Fruit fly (Drosophila melanogaster) whole organism: ENCODE results near the gene CG12576.

Source experiments
- CG8478 ChIP-seq: fragments of >200 bp; optimal IDR thresholded peaks from 2 replicates; lab custom pipeline; 2018; ENCODE audit warnings: inconsistent platforms
- Dll ChIP-seq: fragments of >200 bp; optimal IDR thresholded peaks from 2 replicates; lab custom pipeline; 2017
- EcR ChIP-seq, 2 experiments: fragments of >200 bp; optimal IDR thresholded peaks; 2 replicates each; lab custom pipeline; 2017; ENCODE audit warnings: missing biosample characterization in 2 of 2, missing genetic modification characterization in 2 of 2, missing genetic modification reagents in 2 of 2
- pan ChIP-seq: fragments of >200 bp; optimal IDR thresholded peaks from 2 replicates; lab custom pipeline; 2017
- psq ChIP-seq: fragments of >200 bp; optimal IDR thresholded peaks from 2 replicates; lab custom pipeline; 2017
- usp ChIP-seq: fragments of >200 bp; optimal IDR thresholded peaks from 2 replicates; lab custom pipeline; 2017; ENCODE audit warnings: missing biosample characterization, missing genetic modification characterization, mixed read lengths

The CG12576 gene

DNA sequence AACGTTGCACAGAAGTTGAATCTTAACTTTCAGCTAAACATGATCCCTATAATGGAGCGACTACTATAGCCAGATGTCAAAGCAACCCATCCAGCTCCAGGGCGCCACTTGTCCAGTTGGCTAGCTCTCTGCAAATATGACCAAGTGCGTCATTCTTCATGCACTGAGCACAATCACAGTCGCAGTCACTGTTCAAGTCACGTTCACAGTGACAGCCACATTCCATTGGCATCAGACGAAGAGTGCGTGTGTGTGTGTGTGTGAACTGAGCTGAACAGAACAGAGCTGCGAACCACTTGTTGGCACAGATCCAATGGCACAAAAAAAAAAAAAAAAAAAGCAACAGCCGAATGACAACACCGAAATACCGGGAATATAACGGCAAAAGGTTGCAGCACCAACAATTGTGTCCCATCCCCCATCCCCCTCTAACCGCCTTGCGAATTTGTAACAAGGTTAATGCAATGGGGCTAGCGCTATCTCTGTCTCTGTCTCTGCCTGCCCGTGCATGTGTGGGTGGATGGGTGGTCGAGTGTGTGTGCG lies 20.9 kb downstream of the CG12576 start:
- TF ChIP-seq pan (lab: Kevin White, UChicago) = no peak
- no peak for TF ChIP-seq EcR (GFP tag; optimal IDR thresholded peaks at IDR 0.05; lab: Kevin White, UChicago)
- TF ChIP-seq CG8478 = no peak
- TF ChIP-seq Dll (lab: Kevin White, UChicago) = no peak
- no peak for TF ChIP-seq psq (lab: Kevin White, UChicago)
- TF ChIP-seq usp (GFP tag; lab: Kevin White, UChicago) = no peak

DNA sequence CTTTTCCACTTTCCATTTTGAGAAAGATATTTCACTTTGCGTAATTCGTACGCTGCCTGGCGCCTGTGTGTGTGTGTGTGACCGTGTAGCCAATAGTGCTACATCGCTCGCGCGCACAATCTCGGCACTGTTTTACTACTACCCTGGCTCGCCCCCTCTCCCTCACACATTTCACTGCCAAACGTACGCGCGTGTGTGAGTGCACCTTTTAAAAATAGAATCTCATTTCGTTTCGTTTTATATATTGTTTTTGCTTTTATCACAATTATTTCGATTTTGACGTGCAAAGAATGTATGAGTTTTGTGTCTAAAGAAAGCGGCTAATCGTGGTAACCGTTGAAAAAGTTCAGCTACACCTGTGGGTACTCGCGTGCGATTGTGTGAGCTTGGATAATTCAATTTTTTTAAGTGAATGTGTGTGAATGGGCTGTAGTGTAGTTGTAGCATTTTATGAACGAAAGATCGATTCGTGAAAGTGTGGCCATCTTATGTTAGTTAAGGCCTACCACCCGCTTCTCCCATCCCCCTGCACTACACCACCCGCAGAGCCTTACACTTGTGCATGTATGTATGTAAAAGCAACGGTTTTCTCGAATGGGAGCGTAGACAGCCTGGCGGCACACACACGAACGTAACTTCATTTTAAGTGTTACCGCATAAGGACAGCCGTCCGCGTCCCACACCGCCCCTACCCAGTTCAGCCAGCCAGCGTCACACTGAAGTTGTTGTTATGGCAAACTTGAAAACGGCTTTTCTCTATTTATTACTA lies 25.8 kb downstream of the CG12576 start:
- TF ChIP-seq usp (GFP tag; lab: Kevin White, UChicago) (no peak), CG8478 (no peak), Dll (lab: Kevin White, UChicago) (no peak), pan (lab: Kevin White, UChicago) (no peak), psq (lab: Kevin White, UChicago) (no peak)

DNA sequence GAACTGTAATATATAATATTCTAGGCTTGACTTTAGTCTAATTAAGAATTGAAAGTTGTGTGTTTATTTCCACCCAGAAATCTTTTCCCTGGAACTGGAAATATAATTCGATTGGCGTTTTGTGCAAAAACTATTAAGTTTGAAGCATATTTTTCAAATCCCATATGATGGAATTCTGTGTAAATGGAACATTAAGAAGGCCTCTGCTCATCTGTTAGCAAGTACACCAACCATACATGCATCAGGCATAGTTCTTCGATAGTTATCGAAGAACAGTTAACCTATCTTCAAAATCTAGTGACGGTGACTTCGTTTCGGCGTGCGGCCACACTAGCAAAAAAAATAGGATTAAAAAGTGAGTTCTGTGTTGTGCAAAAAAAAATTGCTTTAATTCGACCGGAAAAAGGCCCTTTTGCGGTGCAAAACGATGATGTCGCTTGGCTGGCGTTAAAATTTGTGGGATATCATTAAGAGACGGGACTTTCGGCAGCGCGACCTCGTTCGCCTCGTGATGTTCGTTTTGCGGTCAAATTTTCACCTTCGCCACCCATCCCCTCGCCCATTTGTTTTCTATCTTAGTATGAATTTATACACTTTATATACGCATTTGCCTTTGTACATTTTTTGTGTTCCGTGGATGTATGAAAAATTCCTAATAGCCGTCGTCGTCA lies 26.5 kb downstream of the CG12576 start, which contains the start of gene Usp2:
Gene Usp2, plus strand, starts transcription at position 295 of the 671 bp plus-strand sequence.
- TF ChIP-seq pan (lab: Kevin White, UChicago) = no peak
- TF ChIP-seq EcR (GFP tag; optimal IDR thresholded peaks at IDR 0.05; lab: Kevin White, UChicago) = no peak
- TF ChIP-seq Dll (lab: Kevin White, UChicago) = no peak
- TF ChIP-seq psq (lab: Kevin White, UChicago) = no peak
- no peak for TF ChIP-seq usp (GFP tag; lab: Kevin White, UChicago)
- no peak for TF ChIP-seq CG8478

DNA sequence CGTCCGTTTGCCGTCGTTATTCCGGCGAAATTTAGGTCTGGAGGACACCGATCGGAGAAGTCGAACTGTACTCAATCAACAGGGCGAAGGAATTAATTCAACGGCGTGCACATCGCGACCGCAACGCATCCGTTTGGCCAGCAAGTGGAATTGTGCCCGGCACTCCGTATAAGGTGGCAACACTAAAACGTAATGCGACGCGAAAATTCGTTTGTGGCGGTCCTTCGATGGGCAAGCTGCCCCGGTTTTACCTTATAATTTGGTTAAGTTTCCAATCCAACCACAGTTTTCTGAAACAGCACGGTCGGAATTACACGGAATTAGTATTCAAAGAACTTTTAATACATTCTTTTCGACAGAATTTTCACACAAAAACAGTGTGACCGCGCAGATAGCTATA lies 27.1 kb downstream of the CG12576 start, which contains the start of gene wap:
Gene wap, minus strand, starts transcription at position 400 of the 400 bp plus-strand sequence.
- TF ChIP-seq EcR (GFP tag; optimal IDR thresholded peaks at IDR 0.05; lab: Kevin White, UChicago) = no peak
- no peak for TF ChIP-seq usp (GFP tag; lab: Kevin White, UChicago)
- TF ChIP-seq pan (lab: Kevin White, UChicago) = no peak

DNA sequence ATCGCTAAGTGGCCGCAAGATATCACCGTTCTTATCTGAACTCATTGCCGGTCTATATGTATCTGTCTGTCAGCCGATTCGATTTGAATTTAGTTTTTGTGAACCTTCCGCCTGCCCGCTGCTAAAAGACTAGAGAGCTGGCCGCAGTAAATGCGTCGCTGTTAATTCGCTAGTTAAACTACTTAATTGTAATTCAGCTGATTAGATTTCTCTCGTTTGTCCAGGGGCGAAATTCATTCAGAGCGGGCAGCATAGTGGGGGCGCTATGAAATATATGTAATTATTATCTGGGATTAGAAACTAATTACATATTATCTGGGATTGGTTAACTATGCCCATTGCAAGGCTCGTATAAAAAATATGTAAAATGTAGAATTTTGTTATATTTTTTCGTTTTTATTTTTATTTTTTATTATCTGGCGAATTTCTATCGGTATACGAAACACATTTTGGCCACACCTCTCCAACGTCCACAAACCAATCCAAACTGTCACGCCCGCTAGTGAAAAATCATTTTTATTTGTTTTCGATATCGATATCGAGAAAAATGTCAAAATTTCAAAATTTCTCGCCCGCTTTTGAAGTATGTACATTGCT lies 32.9 kb downstream of the CG12576 start, which contains the start of the genes CG14615 and tilB:
Gene CG14615, minus strand, starts transcription at position 301 of the 597 bp plus-strand sequence.
Gene tilB, plus strand, starts transcription at position 547 of the 597 bp plus-strand sequence.
- TF ChIP-seq CG8478 = no peak
- TF ChIP-seq pan (lab: Kevin White, UChicago) = no peak
- no peak for TF ChIP-seq EcR (GFP tag; optimal IDR thresholded peaks at IDR 0.05; lab: Kevin White, UChicago)
- TF ChIP-seq usp (GFP tag; lab: Kevin White, UChicago) = no peak
- TF ChIP-seq Dll (lab: Kevin White, UChicago) = no peak
- no peak for TF ChIP-seq psq (lab: Kevin White, UChicago)

DNA sequence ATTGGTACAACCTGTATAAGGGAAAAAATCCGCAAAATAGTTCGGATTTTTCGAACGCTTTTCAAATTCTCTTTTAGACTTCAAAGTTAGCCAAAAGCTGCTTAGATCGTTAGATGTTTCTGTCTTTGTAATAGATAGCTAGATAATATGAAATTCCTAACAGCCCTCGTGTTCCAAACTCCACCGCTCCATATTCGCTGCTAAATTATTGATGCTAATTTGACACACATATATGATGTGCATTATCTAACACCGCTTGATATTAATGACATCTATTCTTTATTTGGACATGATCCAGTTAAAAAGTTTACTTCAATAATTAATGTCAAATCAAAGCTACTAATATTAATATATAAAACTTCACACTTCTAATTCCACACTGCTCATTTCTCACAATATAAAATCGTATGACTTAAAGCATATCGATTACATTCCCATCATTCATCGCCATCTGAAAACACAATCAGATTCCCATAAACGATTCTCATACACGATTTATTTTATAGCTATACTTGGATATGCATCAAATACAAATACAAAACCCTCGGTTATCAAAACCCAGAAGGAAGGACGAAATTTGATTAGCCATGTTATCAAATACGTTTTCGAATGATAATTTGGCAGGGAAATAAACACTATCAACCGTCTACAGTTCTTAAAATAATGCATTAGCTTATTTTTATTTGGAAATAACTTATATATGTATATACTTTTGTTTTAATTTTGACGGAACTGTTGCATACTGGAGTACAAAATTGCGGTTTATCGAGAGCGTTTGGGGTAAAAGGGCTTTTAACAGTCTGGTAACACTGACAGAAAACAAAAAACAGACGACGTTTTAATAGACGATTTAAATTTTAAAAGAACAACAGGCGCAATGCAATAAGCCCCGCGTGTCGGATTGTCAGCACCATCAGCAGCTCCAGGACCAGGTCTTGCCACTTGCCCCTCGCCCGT lies 37.9 kb downstream of the CG12576 start, which contains the start of gene CG14621:
Gene CG14621, plus strand, starts transcription at position 274 of the 957 bp plus-strand sequence.
- TF ChIP-seq CG8478 (no peak), usp (GFP tag; lab: Kevin White, UChicago) (no peak), pan (lab: Kevin White, UChicago) (no peak), EcR (GFP tag; optimal IDR thresholded peaks at IDR 0.05; lab: Kevin White, UChicago) (no peak), Dll (lab: Kevin White, UChicago) (no peak), psq (lab: Kevin White, UChicago) (no peak)

DNA sequence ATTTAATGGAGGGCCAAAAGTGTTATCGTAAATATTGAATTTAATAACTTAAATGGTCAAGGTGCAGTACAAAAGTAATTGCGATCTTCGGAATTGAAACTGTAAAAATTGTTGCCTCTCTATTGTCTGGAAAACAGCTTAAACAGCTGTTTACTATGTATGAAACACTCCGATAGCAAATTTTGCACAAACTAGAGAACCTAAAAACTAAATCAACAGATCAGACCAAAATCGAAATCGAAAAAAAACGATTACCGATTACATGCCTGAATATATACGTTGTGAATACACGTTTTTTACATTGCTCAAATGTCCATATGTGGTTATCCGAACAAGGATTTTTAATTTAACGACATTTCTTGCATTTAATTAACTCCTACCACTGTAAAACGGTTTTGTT lies 38.6 kb downstream of the CG12576 start:
- TF ChIP-seq pan (lab: Kevin White, UChicago) (no peak), EcR (GFP tag; optimal IDR thresholded peaks at IDR 0.05; lab: Kevin White, UChicago) (no peak), usp (GFP tag; lab: Kevin White, UChicago) (no peak), Dll (lab: Kevin White, UChicago) (no peak), psq (lab: Kevin White, UChicago) (no peak), CG8478 (no peak)

DNA sequence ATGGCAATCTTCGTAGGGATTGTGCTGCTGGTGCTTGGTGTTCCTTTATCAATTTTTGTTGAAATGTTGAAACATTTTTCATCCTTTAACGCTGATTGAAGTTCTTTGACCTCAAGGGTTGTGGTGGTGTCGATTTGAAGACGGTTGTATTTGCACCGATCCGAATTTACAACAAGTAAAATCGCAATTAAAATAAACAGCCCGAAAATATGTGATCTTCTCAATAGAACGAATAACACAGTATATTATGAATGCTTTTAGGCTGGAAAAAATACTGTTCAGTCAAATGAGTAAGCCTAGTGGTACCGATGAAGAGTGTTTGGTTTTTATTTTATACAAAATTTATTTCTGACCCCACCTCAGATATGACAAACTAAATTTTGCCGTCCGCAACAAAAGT lies 39.1 kb downstream of the CG12576 start:
- no peak for TF ChIP-seq psq (lab: Kevin White, UChicago)
- TF ChIP-seq CG8478 = no peak
- no peak for TF ChIP-seq pan (lab: Kevin White, UChicago)
- TF ChIP-seq Dll (lab: Kevin White, UChicago) = no peak
- TF ChIP-seq usp (GFP tag; lab: Kevin White, UChicago) = no peak
- no peak for TF ChIP-seq EcR (GFP tag; optimal IDR thresholded peaks at IDR 0.05; lab: Kevin White, UChicago)

DNA sequence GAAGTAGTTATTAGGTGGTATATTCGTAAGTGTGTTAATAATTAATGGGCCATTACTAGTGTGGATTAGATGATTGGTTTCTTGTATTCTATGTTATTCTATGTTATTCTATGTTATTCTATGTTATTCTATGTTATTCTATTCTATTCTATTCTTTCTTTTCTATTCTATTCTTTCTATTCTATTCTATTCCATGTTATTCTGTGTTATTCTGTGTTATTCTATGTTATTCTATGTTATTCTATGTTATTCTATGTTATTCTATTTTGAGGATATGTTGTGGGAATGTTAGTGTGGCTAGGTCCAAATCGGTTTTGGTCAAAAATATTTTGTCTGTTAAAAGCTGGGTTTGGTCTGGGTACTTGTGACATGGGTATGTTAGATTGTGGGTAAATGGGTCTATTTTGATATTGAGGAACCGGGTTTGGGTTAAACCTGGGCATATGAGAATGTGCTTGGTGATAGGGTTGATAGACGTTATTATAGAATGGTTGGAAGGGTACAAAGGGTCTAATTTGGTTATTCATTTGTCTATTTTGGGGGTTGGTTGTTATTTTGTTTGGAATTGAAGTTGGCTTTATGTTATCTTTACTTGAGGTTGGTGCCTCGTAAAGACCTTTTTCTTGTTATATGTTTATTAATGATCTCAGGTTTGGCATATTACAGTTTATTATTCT lies 49.1 kb downstream of the CG12576 start:
- peak; percentile 99 for TF ChIP-seq pan (lab: Kevin White, UChicago)
